Fruit fly (Drosophila melanogaster) whole organism, prepupa: ENCODE data around the gene CG7857.

Experiments used
- Blimp-1 ChIP-seq: fragments of 200-800 bp; sonication (Bioruptor generic); optimal IDR thresholded peaks from 3 replicates; lab custom pipeline; 2017; ENCODE audit warnings: missing biosample characterization, missing genetic modification characterization, mild to moderate bottlenecking, moderate library complexity, missing genetic modification reagents
- CG10669 ChIP-seq: fragments of 200-800 bp; sonication (Bioruptor generic); optimal IDR thresholded peaks from 3 replicates; lab custom pipeline; 2018; ENCODE audit warnings: missing biosample characterization, mild to moderate bottlenecking, missing genetic modification characterization, moderate library complexity
- CG11294 ChIP-seq: fragments of 200-800 bp; sonication (Bioruptor generic); IDR thresholded peaks from 2 replicates; pipeline ENCODE4 v1.3.6; 2022; ENCODE audit warnings: missing biosample characterization, missing genetic modification characterization
- CG11902 ChIP-seq: fragments of 200-800 bp; sonication (Bioruptor generic); optimal IDR thresholded peaks from 3 replicates; lab custom pipeline; 2016; ENCODE audit warnings: missing biosample characterization, missing genetic modification characterization
- CG15336 ChIP-seq: fragments of 200-800 bp; sonication (Bioruptor generic); IDR thresholded peaks from 2 replicates; pipeline ENCODE4 v1.3.6; 2022; ENCODE audit warnings: missing biosample characterization, missing genetic modification characterization
- CG1621 ChIP-seq: fragments of 200-800 bp; sonication (Bioruptor generic); optimal IDR thresholded peaks from 3 replicates; lab custom pipeline; 2018; ENCODE audit warnings: missing biosample characterization, mild to moderate bottlenecking, missing genetic modification characterization
- CG31627 ChIP-seq: fragments of 200-800 bp; sonication (Bioruptor generic); optimal IDR thresholded peaks from 3 replicates; lab custom pipeline; 2016; ENCODE audit warnings: missing biosample characterization, missing genetic modification characterization
- CG32006 ChIP-seq: fragments of 200-800 bp; sonication (Bioruptor generic); optimal IDR thresholded peaks from 3 replicates; lab custom pipeline; 2017; ENCODE audit warnings: missing biosample characterization, mild to moderate bottlenecking, missing genetic modification characterization
- CG34406 ChIP-seq: fragments of 200-800 bp; sonication (Bioruptor generic); optimal IDR thresholded peaks from 3 replicates; lab custom pipeline; 2016; ENCODE audit warnings: missing biosample characterization, missing genetic modification characterization
- CG3919 ChIP-seq: fragments of 200-800 bp; sonication (Bioruptor generic); optimal IDR thresholded peaks from 3 replicates; lab custom pipeline; 2016; ENCODE audit warnings: missing biosample characterization, missing genetic modification characterization
- CG4318 ChIP-seq: fragments of 200-800 bp; sonication (Bioruptor generic); optimal IDR thresholded peaks from 3 replicates; lab custom pipeline; 2017; ENCODE audit warnings: missing biosample characterization, mild to moderate bottlenecking, missing genetic modification characterization
- CG6163 ChIP-seq: fragments of 200-800 bp; sonication (Bioruptor generic); IDR thresholded peaks from 3 replicates; pipeline ENCODE4 v1.3.6; 2022; ENCODE audit warnings: missing biosample characterization, missing genetic modification characterization
- CG6808 ChIP-seq: fragments of 200-800 bp; sonication (Bioruptor generic); optimal IDR thresholded peaks from 3 replicates; lab custom pipeline; 2017; ENCODE audit warnings: missing biosample characterization, missing genetic modification characterization, mild to moderate bottlenecking, moderate library complexity, missing genetic modification reagents
- CG8119 ChIP-seq: fragments of 200-800 bp; sonication (Bioruptor generic); IDR thresholded peaks from 3 replicates; pipeline ENCODE4 v1.3.6; 2022; ENCODE audit warnings: missing biosample characterization, missing genetic modification characterization
- CG9139 ChIP-seq: fragments of 200-800 bp; sonication (Bioruptor generic); optimal IDR thresholded peaks from 3 replicates; lab custom pipeline; 2017; ENCODE audit warnings: missing biosample characterization, mild to moderate bottlenecking, missing genetic modification characterization
- Eip78C ChIP-seq: fragments of 200-800 bp; sonication (Bioruptor generic); peaks from one replicate; lab custom pipeline; 2016; ENCODE audit warnings: missing biosample characterization, missing genetic modification characterization
- Eip93F ChIP-seq: fragments of 200-800 bp; sonication (Bioruptor generic); optimal IDR thresholded peaks from 2 replicates; lab custom pipeline; 2016; ENCODE audit warnings: missing biosample characterization, mild to moderate bottlenecking, missing genetic modification characterization
- Ets21C ChIP-seq: fragments of 200-800 bp; sonication (Bioruptor generic); optimal IDR thresholded peaks from 3 replicates; lab custom pipeline; 2016; ENCODE audit warnings: missing biosample characterization, missing genetic modification characterization
- Hr38 ChIP-seq: sonication (Bioruptor generic); optimal IDR thresholded peaks from 2 replicates; lab custom pipeline; 2016; ENCODE audit warnings: missing biosample characterization, missing genetic modification characterization
- Hr39 ChIP-seq: fragments of 200-800 bp; sonication (Bioruptor generic); optimal IDR thresholded peaks from 2 replicates; lab custom pipeline; 2016; ENCODE audit warnings: missing biosample characterization, missing genetic modification characterization
- Hr4 ChIP-seq: fragments of 200-800 bp; sonication (Bioruptor generic); optimal IDR thresholded peaks from 3 replicates; lab custom pipeline; 2016; ENCODE audit warnings: missing biosample characterization, missing genetic modification characterization
- Lpt ChIP-seq: fragments of 200-800 bp; sonication (Bioruptor generic); optimal IDR thresholded peaks from 3 replicates; lab custom pipeline; 2016; ENCODE audit warnings: missing biosample characterization, missing genetic modification characterization
- OdsH ChIP-seq: fragments of 200-800 bp; sonication (Bioruptor generic); optimal IDR thresholded peaks from 3 replicates; lab custom pipeline; 2016; ENCODE audit warnings: missing biosample characterization, missing genetic modification characterization
- Sox102F ChIP-seq: fragments of 200-800 bp; sonication (Bioruptor generic); optimal IDR thresholded peaks from 2 replicates; lab custom pipeline; 2016; ENCODE audit warnings: missing biosample characterization, mild to moderate bottlenecking, missing genetic modification characterization
- Sox14 ChIP-seq: fragments of 200-800 bp; sonication (Bioruptor generic); optimal IDR thresholded peaks from 3 replicates; lab custom pipeline; 2016; ENCODE audit warnings: missing biosample characterization, missing genetic modification characterization
- achi ChIP-seq: fragments of 200-800 bp; sonication (Bioruptor generic); optimal IDR thresholded peaks from 3 replicates; lab custom pipeline; 2016; ENCODE audit warnings: missing biosample characterization, missing genetic modification characterization
- eg ChIP-seq: fragments of 200-800 bp; sonication (Bioruptor generic); IDR thresholded peaks from 3 replicates; pipeline ENCODE4 v1.3.6; 2022; ENCODE audit warnings: missing biosample characterization, missing genetic modification characterization
- esn ChIP-seq: fragments of 200-800 bp; sonication (Bioruptor generic); optimal IDR thresholded peaks from 2 replicates; lab custom pipeline; 2016; ENCODE audit warnings: missing biosample characterization, mild to moderate bottlenecking, missing genetic modification characterization, moderate library complexity
- fkh ChIP-seq: fragments of 200-800 bp; sonication (Bioruptor generic); optimal IDR thresholded peaks from 3 replicates; lab custom pipeline; 2017; ENCODE audit warnings: missing biosample characterization, mild to moderate bottlenecking, missing genetic modification characterization, moderate library complexity
- lz ChIP-seq: fragments of 200-800 bp; sonication (Bioruptor generic); optimal IDR thresholded peaks from 3 replicates; lab custom pipeline; 2016; ENCODE audit warnings: missing biosample characterization, missing genetic modification characterization
- net ChIP-seq: fragments of 200-800 bp; sonication (Bioruptor generic); optimal IDR thresholded peaks from 3 replicates; lab custom pipeline; 2016; ENCODE audit warnings: missing biosample characterization, missing genetic modification characterization
- pdm3 ChIP-seq: fragments of 200-800 bp; sonication (Bioruptor generic); optimal IDR thresholded peaks from 3 replicates; lab custom pipeline; 2016; ENCODE audit warnings: missing biosample characterization, missing genetic modification characterization
- svp ChIP-seq: fragments of 200-800 bp; sonication (Bioruptor generic); peaks from one replicate; lab custom pipeline; 2016; ENCODE audit warnings: missing biosample characterization, missing genetic modification characterization
- topi ChIP-seq: fragments of 200-800 bp; sonication (Bioruptor generic); optimal IDR thresholded peaks from 3 replicates; lab custom pipeline; 2016; ENCODE audit warnings: missing biosample characterization, missing genetic modification characterization
- vri ChIP-seq: fragments of 200-800 bp; sonication (Bioruptor generic); optimal IDR thresholded peaks from 3 replicates; lab custom pipeline; 2016; ENCODE audit warnings: missing biosample characterization, mild to moderate bottlenecking, missing genetic modification characterization

Gene CG7857

dm6 chr3L:15506174-15506926, 1.7 kb upstream of the CG7857 start:
- TF ChIP-seq CG3919 (GFP tag; lab: Kevin White, UChicago) (no peak), CG34406 (no peak), CG11294 (no peak), Eip78C (GFP tag; lab: Kevin White, UChicago) (peak; percentile 78), CG6808 (peak; percentile 45), esn (GFP tag; lab: Kevin White, UChicago) (peak; percentile 16), CG10669 (GFP tag; lab: Kevin White, UChicago) (peak; percentile 11), Hr4 (GFP tag; lab: Kevin White, UChicago) (no peak), Hr39 (GFP tag; lab: Kevin White, UChicago) (no peak), CG1621 (no peak), Eip93F (GFP tag; lab: Kevin White, UChicago) (no peak), net (GFP tag; lab: Kevin White, UChicago) (no peak), CG32006 (peak; percentile 5), svp (GFP tag; lab: Kevin White, UChicago) (peak; percentile 80), Sox102F (peak; percentile 12), CG11902 (no peak), CG9139 (no peak), CG31627 (peak; percentile 24)

- peak; percentile 1 for TF ChIP-seq vri (GFP tag; lab: Kevin White, UChicago)
- no peak for TF ChIP-seq Ets21C
- TF ChIP-seq achi (GFP tag; lab: Kevin White, UChicago) = no peak
- TF ChIP-seq Sox14 (GFP tag; lab: Kevin White, UChicago) = no peak
- TF ChIP-seq lz = no peak
- no peak for TF ChIP-seq Blimp-1 (GFP tag; lab: Kevin White, UChicago)
- TF ChIP-seq pdm3 (GFP tag; lab: Kevin White, UChicago) = no peak
- TF ChIP-seq, all 60 proteins: peak for 1
Observed at dm6 chr3L:15502256-15502655, 2.4 kb downstream of the CG7857 start.

- TF ChIP-seq Eip78C (GFP tag; lab: Kevin White, UChicago) (peak; percentile 47), vri (GFP tag; lab: Kevin White, UChicago) (no peak), eg (GFP tag; lab: Robert Waterston, UW) (0 out of 3 replicates have a peak, but pooled peaks have one; percentile 12), CG4318 (GFP tag; lab: Kevin White, UChicago) (no peak), topi (GFP tag; lab: Kevin White, UChicago) (no peak)
- TF ChIP-seq, all 60 proteins: peak for 2
Observed at dm6 chr3L:15501646-15501972, 3.1 kb downstream of the CG7857 start.

dm6 chr3L:15500813-15501645, 3.7 kb downstream of the CG7857 start, which contains the start of gene CG7272:
Gene CG7272, plus strand, starts transcription at chr3L:15500938.
- no peak for TF ChIP-seq OdsH (GFP tag; lab: Kevin White, UChicago)
- no peak for TF ChIP-seq CG9139
- peak; percentile 48; the same call in 2 of the 3 replicates for TF ChIP-seq CG6163 (GFP tag; lab: Robert Waterston, UW)
- no peak for TF ChIP-seq Hr38 (GFP tag; lab: Kevin White, UChicago)
- peak; percentile 0 for TF ChIP-seq Hr4 (GFP tag; lab: Kevin White, UChicago)
- no peak; the same call in 1 of the 3 replicates for TF ChIP-seq eg (GFP tag; lab: Robert Waterston, UW)
- peak; percentile 7 for TF ChIP-seq topi (GFP tag; lab: Kevin White, UChicago)
- no peak for TF ChIP-seq CG6808
- TF ChIP-seq fkh = peak; percentile 85
- TF ChIP-seq CG8119 (GFP tag; lab: Robert Waterston, UW) = peak; percentile 25; the same call in 1 of the 3 replicates
- peak; percentile 28 for TF ChIP-seq Lpt (GFP tag; lab: Kevin White, UChicago)
- TF ChIP-seq Eip78C (GFP tag; lab: Kevin White, UChicago) = peak; percentile 68
- TF ChIP-seq CG3919 (GFP tag; lab: Kevin White, UChicago) = peak; percentile 51
- TF ChIP-seq vri (GFP tag; lab: Kevin White, UChicago) = peak; percentile 26
- TF ChIP-seq CG15336 (GFP tag; lab: Robert Waterston, UW) = peak; percentile 15; the same call in 1 of the 2 replicates
- no peak for TF ChIP-seq Ets21C
- TF ChIP-seq CG32006 = peak; percentile 38
- TF ChIP-seq CG11902 = no peak
- peak; percentile 60 for TF ChIP-seq Sox14 (GFP tag; lab: Kevin White, UChicago)
